Fruit fly (Drosophila melanogaster) whole organism, embryonic: ENCODE measurements around the gene uif.

Source experiments
- CG3726 ChIP-seq: fragments of 200-800 bp; sonication (Bioruptor generic); IDR thresholded peaks from 3 replicates; pipeline ENCODE4, ENCODE4 v1.3.6; 2022; ENCODE audit warnings: missing biosample characterization, missing genetic modification characterization
- CG4282 ChIP-seq: fragments of 200-800 bp; sonication (Bioruptor generic); optimal IDR thresholded peaks from 2 replicates; lab custom pipeline; 2016; ENCODE audit warnings: missing biosample characterization, missing genetic modification characterization
- Hey ChIP-seq: fragments of 200-800 bp; sonication (Bioruptor generic); optimal IDR thresholded peaks from 3 replicates; lab custom pipeline; 2018; ENCODE audit warnings: missing biosample characterization, mild to moderate bottlenecking, missing genetic modification characterization
- gem ChIP-seq: fragments of 200-800 bp; sonication (Bioruptor generic); optimal IDR thresholded peaks from 2 replicates; lab custom pipeline; 2019; ENCODE audit warnings: missing biosample characterization, mild to moderate bottlenecking, missing genetic modification characterization, moderate library complexity
- mld ChIP-seq: fragments of 200-800 bp; sonication (Bioruptor generic); IDR thresholded peaks from 3 replicates; pipeline ENCODE4 v1.3.6; 2022; ENCODE audit warnings: missing biosample characterization, missing genetic modification characterization; ENCODE audit not compliant: partially characterized antibody
- pfk ChIP-seq: fragments of 200-800 bp; sonication (Bioruptor generic); optimal IDR thresholded peaks from 2 replicates; lab custom pipeline; 2018; ENCODE audit warnings: missing biosample characterization, mild to moderate bottlenecking, missing genetic modification characterization, moderate library complexity
- slou ChIP-seq: fragments of 200-800 bp; sonication (Bioruptor generic); optimal IDR thresholded peaks from 3 replicates; lab custom pipeline; 2016; ENCODE audit warnings: missing biosample characterization, missing genetic modification characterization
- zf30C ChIP-seq: fragments of 200-800 bp; sonication (Bioruptor generic); optimal IDR thresholded peaks from 3 replicates; lab custom pipeline; 2018; ENCODE audit warnings: missing biosample characterization, mild to moderate bottlenecking, missing genetic modification characterization

DNA sequence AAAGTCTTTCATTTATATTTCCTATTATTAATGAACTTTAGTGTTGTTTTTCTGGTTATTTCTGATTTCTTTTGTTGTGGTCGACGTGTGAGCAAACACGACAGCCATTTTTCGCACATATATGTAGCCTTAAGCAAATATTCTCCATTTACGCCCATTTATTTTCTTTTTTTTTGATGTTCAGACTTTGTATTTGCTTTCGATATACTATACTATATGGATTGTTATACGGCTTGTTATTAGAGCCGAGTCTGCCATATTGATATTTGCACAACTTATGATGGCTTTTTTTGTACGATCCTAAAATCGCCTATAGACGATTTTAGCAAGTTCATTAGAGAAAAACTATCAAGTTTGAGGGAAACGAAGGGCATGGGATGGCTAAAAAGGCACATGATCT is 37.5 kb upstream of the uif start:
- TF ChIP-seq CG4282 (GFP tag; lab: Kevin White, UChicago): no peak
- TF ChIP-seq Hey (tag; lab: Kevin White, UChicago): no peak
- TF ChIP-seq zf30C (GFP tag; lab: Kevin White, UChicago): no peak
- no peak for TF ChIP-seq mld (GFP tag; lab: Robert Waterston, UW)
- no peak for TF ChIP-seq slou
- TF ChIP-seq gem (tag; lab: Kevin White, UChicago): no peak
- no peak for TF ChIP-seq CG3726 (GFP tag; lab: Robert Waterston, UW)
- no peak for TF ChIP-seq pfk
